Worm (Caenorhabditis elegans) whole organism, L4/young adult: Measurements from ENCODE around the gene slc-17.4.
"Not testable (repeated sequence)": the region's sequence is repeated elsewhere in the genome, so short reads cannot be mapped to it uniquely, and the experiment has no call there.

Experiments
- W03F9.2 ChIP-seq: fragments of 150-350 bp; optimal IDR thresholded peaks from 2 replicates; lab custom pipeline; 2014; ENCODE audit warnings: missing biosample characterization, missing genetic modification characterization
- dao-5 ChIP-seq: sonication (generic microtip); optimal IDR thresholded peaks from 2 replicates; lab custom pipeline; 2016; ENCODE audit warnings: missing genotype, missing genetic modification characterization, moderate library complexity, missing compliant biosample characterization
- him-1 ChIP-seq: sonication (generic microtip); optimal IDR thresholded peaks from 2 replicates; lab custom pipeline; 2016; ENCODE audit warnings: missing genotype, missing genetic modification reagents, missing genetic modification characterization, missing compliant biosample characterization

Gene slc-17.4

ce11 chrIV:17291629-17292199 is at the start of gene slc-17.4, which contains the start of gene T28F3.11:
Gene slc-17.4 (minus strand): TSS chrIV:17291733.
Gene T28F3.11 (minus strand): TSS chrIV:17291679.
- TF ChIP-seq him-1 (tag; lab: Kevin White, UChicago) (no peak), dao-5 (tag; lab: Kevin White, UChicago) (no peak), W03F9.2 (no peak)

- TF ChIP-seq dao-5 (tag; lab: Kevin White, UChicago) (no peak), W03F9.2 (no peak), him-1 (tag; lab: Kevin White, UChicago) (no peak)
Observed at ce11 chrIV:17341033-17341432, 49.5 kb upstream of the slc-17.4 start.

- TF ChIP-seq W03F9.2 (no peak), him-1 (tag; lab: Kevin White, UChicago) (no peak), dao-5 (tag; lab: Kevin White, UChicago) (no peak)
Observed at ce11 chrIV:17338920-17339510, 47.5 kb upstream of the slc-17.4 start, which contains the start of gene C49C3.10. Gene C49C3.10 (minus strand): TSS chrIV:17338970.

ce11 chrIV:17335031-17335430 is 43.5 kb upstream of the slc-17.4 start, which contains the start of gene C49C3.8:
Gene C49C3.8 (plus strand): TSS chrIV:17335203.
- TF ChIP-seq W03F9.2: no peak
- no peak for TF ChIP-seq him-1 (tag; lab: Kevin White, UChicago)
- no peak for TF ChIP-seq dao-5 (tag; lab: Kevin White, UChicago)

- TF ChIP-seq W03F9.2: no peak
- no peak for TF ChIP-seq him-1 (tag; lab: Kevin White, UChicago)
- TF ChIP-seq dao-5 (tag; lab: Kevin White, UChicago): no peak
Observed at ce11 chrIV:17333542-17334281, 42.2 kb upstream of the slc-17.4 start, which contains the start of gene C49C3.15. Gene C49C3.15 (plus strand): TSS chrIV:17334231.

ce11 chrIV:17332261-17332660 is 40.7 kb upstream of the slc-17.4 start, which contains the start of gene C49C3.7:
Gene C49C3.7 (plus strand): TSS chrIV:17332561.
- TF ChIP-seq W03F9.2: no peak
- no peak for TF ChIP-seq dao-5 (tag; lab: Kevin White, UChicago)
- no peak for TF ChIP-seq him-1 (tag; lab: Kevin White, UChicago)

- TF ChIP-seq him-1 (tag; lab: Kevin White, UChicago): no peak
- no peak for TF ChIP-seq dao-5 (tag; lab: Kevin White, UChicago)
- no peak for TF ChIP-seq W03F9.2
Observed at ce11 chrIV:17331100-17331577, 39.6 kb upstream of the slc-17.4 start, which contains the start of gene C49C3.6. Gene C49C3.6 (plus strand): TSS chrIV:17331527.

ce11 chrIV:17328834-17329233 is 37.3 kb upstream of the slc-17.4 start, which contains the start of gene ceh-88:
Gene ceh-88 (plus strand): TSS chrIV:17329188.
- TF ChIP-seq him-1 (tag; lab: Kevin White, UChicago) (no peak), W03F9.2 (no peak), dao-5 (tag; lab: Kevin White, UChicago) (no peak)

- TF ChIP-seq him-1 (tag; lab: Kevin White, UChicago): no peak
- no peak for TF ChIP-seq dao-5 (tag; lab: Kevin White, UChicago)
- TF ChIP-seq W03F9.2: no peak
Observed at ce11 chrIV:17320445-17320844, 28.9 kb upstream of the slc-17.4 start, which contains the start of gene C49C3.4. Gene C49C3.4 (plus strand): TSS chrIV:17320795.

ce11 chrIV:17316398-17316797 is 24.9 kb upstream of the slc-17.4 start, which contains the start of gene C49C3.20:
Gene C49C3.20 (minus strand): TSS chrIV:17316498.
- TF ChIP-seq him-1 (tag; lab: Kevin White, UChicago) (no peak), W03F9.2 (no peak), dao-5 (tag; lab: Kevin White, UChicago) (no peak)

- TF ChIP-seq W03F9.2 (no peak), him-1 (tag; lab: Kevin White, UChicago) (no peak), dao-5 (tag; lab: Kevin White, UChicago) (no peak)
Observed at ce11 chrIV:17311842-17312241, 20.3 kb upstream of the slc-17.4 start, which contains the start of gene snf-9. Gene snf-9 (plus strand): TSS chrIV:17312142.

- TF ChIP-seq dao-5 (tag; lab: Kevin White, UChicago) (no peak), him-1 (tag; lab: Kevin White, UChicago) (no peak), W03F9.2 (no peak)
Observed at ce11 chrIV:17308211-17308610, 16.7 kb upstream of the slc-17.4 start, which contains the start of gene T28F3.9. Gene T28F3.9 (plus strand): TSS chrIV:17308511.

- TF ChIP-seq W03F9.2; dao-5 (tag; lab: Kevin White, UChicago); him-1 (tag; lab: Kevin White, UChicago): not testable (repeated sequence)
Observed at ce11 chrIV:17307223-17307622, 15.7 kb upstream of the slc-17.4 start, which contains the start of gene T28F3.8. Gene T28F3.8 (minus strand): TSS chrIV:17307323.
